Fruit fly (Drosophila melanogaster) whole organism, pupa: ENCODE data around the gene mRpS33.
A peak's percentile ranks its signal among the peaks of the same experiment; 100 is the strongest.

Source experiments
- CG10348 ChIP-seq: fragments of 200-800 bp; sonication (Bioruptor generic); IDR thresholded peaks from 2 replicates; pipeline ENCODE4 v1.3.6; 2022; ENCODE audit warnings: missing biosample characterization, missing genetic modification characterization
- CG12605 ChIP-seq: fragments of 200-800 bp; sonication (Bioruptor generic); IDR thresholded peaks from 2 replicates; pipeline ENCODE4 v1.3.6; 2022; ENCODE audit warnings: missing biosample characterization, missing genetic modification characterization
- CG13204 ChIP-seq: fragments of 200-800 bp; sonication (Bioruptor generic); optimal IDR thresholded peaks from 2 replicates; lab custom pipeline; 2018; ENCODE audit warnings: missing biosample characterization, mild to moderate bottlenecking, missing genetic modification characterization, moderate library complexity
- CG14655 ChIP-seq: fragments of 200-800 bp; sonication (Bioruptor generic); optimal IDR thresholded peaks from 3 replicates; lab custom pipeline; 2017; ENCODE audit warnings: mild to moderate bottlenecking, missing biosample characterization, missing genetic modification reagents, missing genetic modification characterization
- CG15710 ChIP-seq: fragments of 200-800 bp; sonication (Bioruptor generic); optimal IDR thresholded peaks from 2 replicates; lab custom pipeline; 2018; ENCODE audit warnings: missing biosample characterization, mild to moderate bottlenecking, missing genetic modification characterization, moderate library complexity
- CG17806 ChIP-seq: fragments of 200-800 bp; sonication (Bioruptor generic); optimal IDR thresholded peaks from 2 replicates; lab custom pipeline; 2018; ENCODE audit warnings: missing biosample characterization, mild to moderate bottlenecking, missing genetic modification characterization, moderate library complexity
- CG32121 ChIP-seq: fragments of 200-800 bp; sonication (Bioruptor generic); IDR thresholded peaks from 2 replicates; pipeline ENCODE4 v1.3.6; 2022; ENCODE audit warnings: missing biosample characterization, missing genetic modification characterization
- CG34367 ChIP-seq: fragments of 200-800 bp; sonication (Bioruptor generic); optimal IDR thresholded peaks from 2 replicates; lab custom pipeline; 2018; ENCODE audit warnings: missing biosample characterization, mild to moderate bottlenecking, missing genetic modification characterization
- CG4496 ChIP-seq: fragments of 200-800 bp; sonication (Bioruptor generic); IDR thresholded peaks from 3 replicates; pipeline ENCODE4 v1.3.6; 2022; ENCODE audit warnings: missing biosample characterization, missing genetic modification characterization
- CG8159 ChIP-seq: fragments of 200-800 bp; sonication (Bioruptor generic); optimal IDR thresholded peaks from 3 replicates; lab custom pipeline; 2018; ENCODE audit warnings: missing biosample characterization, mild to moderate bottlenecking, missing genetic modification characterization, moderate library complexity
- CG8301 ChIP-seq: fragments of 200-800 bp; sonication (Bioruptor generic); optimal IDR thresholded peaks from 2 replicates; lab custom pipeline; 2018; ENCODE audit warnings: missing biosample characterization, mild to moderate bottlenecking, missing genetic modification characterization
- CG9948 ChIP-seq: fragments of 200-800 bp; sonication (Bioruptor generic); optimal IDR thresholded peaks from 2 replicates; lab custom pipeline; 2018; ENCODE audit warnings: missing biosample characterization, mild to moderate bottlenecking, missing genetic modification characterization, moderate library complexity
- D1 ChIP-seq: fragments of 200-800 bp; sonication (Bioruptor generic); optimal IDR thresholded peaks from 2 replicates; lab custom pipeline; 2018; ENCODE audit warnings: missing biosample characterization, mild to moderate bottlenecking, missing genetic modification characterization, moderate library complexity
- EcR ChIP-seq: fragments of 200-800 bp; sonication (Bioruptor generic); optimal IDR thresholded peaks from 3 replicates; lab custom pipeline; 2019; ENCODE audit warnings: missing biosample characterization, missing genetic modification characterization, mild to moderate bottlenecking, moderate library complexity, missing genetic modification reagents
- Ets98B ChIP-seq: fragments of 200-800 bp; sonication (Bioruptor generic); IDR thresholded peaks from 2 replicates; pipeline ENCODE4 v1.3.6; 2022; ENCODE audit warnings: missing biosample characterization, missing genetic modification characterization
- Pif1A ChIP-seq: fragments of 200-800 bp; sonication (Bioruptor generic); optimal IDR thresholded peaks from 3 replicates; lab custom pipeline; 2016; ENCODE audit warnings: missing biosample characterization, missing genetic modification characterization
- Pif1B ChIP-seq: fragments of 200-800 bp; sonication (Bioruptor generic); optimal IDR thresholded peaks from 3 replicates; lab custom pipeline; 2016; ENCODE audit warnings: missing biosample characterization, missing genetic modification characterization
- Snoo ChIP-seq: fragments of 200-800 bp; sonication (Bioruptor generic); optimal IDR thresholded peaks from 3 replicates; lab custom pipeline; 2017; ENCODE audit warnings: missing biosample characterization, mild to moderate bottlenecking, missing genetic modification characterization, inconsistent platforms
- fd96Ca ChIP-seq: fragments of 200-800 bp; sonication (Bioruptor generic); IDR thresholded peaks from 3 replicates; pipeline ENCODE4 v1.3.6; 2022; ENCODE audit warnings: missing biosample characterization, missing genetic modification characterization
- gl ChIP-seq: fragments of 200-800 bp; sonication (Bioruptor generic); optimal IDR thresholded peaks from 2 replicates; lab custom pipeline; 2018; ENCODE audit warnings: missing biosample characterization, mild to moderate bottlenecking, missing genetic modification characterization
- rn ChIP-seq: fragments of 200-800 bp; sonication (Bioruptor generic); IDR thresholded peaks from 2 replicates; pipeline ENCODE4 v1.3.6; 2022; ENCODE audit warnings: missing biosample characterization, missing genetic modification characterization

Gene mRpS33

dm6 chr3R:16454192-16454591, 17.8 kb upstream of the mRpS33 start, which contains the start of gene CG10405:
CG10405 (plus strand) TSS chr3R:16454492.
- TF ChIP-seq EcR, result no peak

DNA sequence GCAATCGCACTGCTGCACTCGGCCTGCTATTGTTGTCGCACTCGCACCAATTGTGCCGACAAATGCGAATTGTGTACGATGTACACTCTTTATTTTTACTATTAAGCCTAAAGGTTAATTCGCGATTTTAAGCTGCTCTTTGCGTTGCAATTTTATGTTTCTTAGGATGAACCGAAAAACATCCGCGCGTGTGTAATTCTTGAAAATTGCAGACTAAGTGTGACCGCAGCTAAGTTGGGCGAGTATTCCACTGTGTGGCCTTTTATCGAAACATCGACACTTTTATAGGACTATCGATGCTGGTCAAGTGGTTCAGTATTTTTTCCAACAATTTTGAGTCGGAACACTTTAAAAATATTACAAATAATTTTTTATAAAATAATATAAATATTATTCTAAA, 17.2 kb upstream of the mRpS33 start, which contains the start of gene Pak3:
Pak3 (minus strand) TSS at position 225 of the 400 bp plus-strand sequence.
- no peak for TF ChIP-seq Pif1A
- TF ChIP-seq CG4496 (GFP tag; lab: Robert Waterston, UW), result 0 out of 3 replicates have a peak, but pooled peaks have one; percentile 10
- no peak for TF ChIP-seq gl (tag; lab: Kevin White, UChicago)
- no peak for TF ChIP-seq CG15710 (tag; lab: Kevin White, UChicago)

DNA sequence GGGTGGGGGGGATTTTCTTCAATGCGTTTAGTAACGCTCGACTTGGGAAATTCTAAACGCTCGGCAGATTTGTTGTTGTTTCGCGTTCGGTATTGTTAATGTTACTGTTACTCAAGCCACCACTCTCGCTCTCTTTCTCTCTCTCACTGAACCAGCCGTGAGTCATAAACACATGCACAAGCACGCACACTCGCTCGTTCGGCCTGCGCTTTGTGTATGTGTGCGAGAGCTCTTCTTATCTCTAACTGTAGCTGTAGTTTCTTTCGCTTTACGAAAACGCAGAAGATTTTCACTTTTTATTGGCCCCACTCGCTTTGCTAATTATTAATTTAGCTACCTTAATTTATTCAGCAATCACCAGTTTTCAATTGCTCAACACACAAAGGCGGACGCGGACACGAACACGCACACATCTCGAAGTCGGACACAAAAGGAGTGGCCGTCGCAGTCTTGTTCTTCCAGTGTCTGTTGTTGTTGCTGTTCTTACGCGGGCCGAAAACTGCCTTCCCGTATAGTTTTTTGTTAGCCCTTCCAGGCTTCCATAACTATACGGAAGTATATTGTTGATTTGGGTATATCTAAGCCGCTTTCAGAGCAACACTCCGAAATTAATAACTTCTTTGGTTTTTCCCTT, 16.7 kb upstream of the mRpS33 start:
- TF ChIP-seq CG4496 (GFP tag; lab: Robert Waterston, UW) (peak; percentile 22; the same call in 1 of the 3 replicates), Pif1B (GFP tag; lab: Kevin White, UChicago) (no peak), EcR (peak; percentile 32)
- TF ChIP-seq, all 21 proteins: peak for 2

dm6 chr3R:16449187-16449973, 13.0 kb upstream of the mRpS33 start:
- peak; percentile 98 for TF ChIP-seq CG8301 (tag; lab: Kevin White, UChicago)
- TF ChIP-seq Snoo (tag; lab: Kevin White, UChicago), result peak; percentile 89
- peak; percentile 98 for TF ChIP-seq CG12605
- peak; percentile 98 for TF ChIP-seq CG32121 (GFP tag; lab: Robert Waterston, UW)
- peak; percentile 99 for TF ChIP-seq CG14655 (GFP tag; lab: Kevin White, UChicago)
- peak; percentile 99 for TF ChIP-seq CG9948 (tag; lab: Kevin White, UChicago)
- TF ChIP-seq rn (GFP tag; lab: Robert Waterston, UW), result peak; percentile 99
- TF ChIP-seq EcR, result peak; percentile 77
- TF ChIP-seq Pif1B (GFP tag; lab: Kevin White, UChicago), result peak; percentile 95
- peak; percentile 97 for TF ChIP-seq CG13204 (GFP tag; lab: Kevin White, UChicago)
- peak; percentile 99 for TF ChIP-seq Ets98B (GFP tag; lab: Robert Waterston, UW)
- TF ChIP-seq CG8159 (tag; lab: Kevin White, UChicago), result peak; percentile 99
- TF ChIP-seq CG15710 (tag; lab: Kevin White, UChicago), result peak; percentile 99
- peak; percentile 94 for TF ChIP-seq D1 (tag; lab: Kevin White, UChicago)
- TF ChIP-seq Pif1A, result peak; percentile 99
- peak; percentile 99 for TF ChIP-seq CG17806 (tag; lab: Kevin White, UChicago)
- peak; percentile 99 for TF ChIP-seq fd96Ca (GFP tag; lab: Robert Waterston, UW)
- peak; percentile 97 for TF ChIP-seq CG10348 (GFP tag; lab: Robert Waterston, UW)
- peak; percentile 99 for TF ChIP-seq CG4496 (GFP tag; lab: Robert Waterston, UW)
- TF ChIP-seq CG34367 (tag; lab: Kevin White, UChicago), result peak; percentile 99
- TF ChIP-seq gl (tag; lab: Kevin White, UChicago), result peak; percentile 95

DNA sequence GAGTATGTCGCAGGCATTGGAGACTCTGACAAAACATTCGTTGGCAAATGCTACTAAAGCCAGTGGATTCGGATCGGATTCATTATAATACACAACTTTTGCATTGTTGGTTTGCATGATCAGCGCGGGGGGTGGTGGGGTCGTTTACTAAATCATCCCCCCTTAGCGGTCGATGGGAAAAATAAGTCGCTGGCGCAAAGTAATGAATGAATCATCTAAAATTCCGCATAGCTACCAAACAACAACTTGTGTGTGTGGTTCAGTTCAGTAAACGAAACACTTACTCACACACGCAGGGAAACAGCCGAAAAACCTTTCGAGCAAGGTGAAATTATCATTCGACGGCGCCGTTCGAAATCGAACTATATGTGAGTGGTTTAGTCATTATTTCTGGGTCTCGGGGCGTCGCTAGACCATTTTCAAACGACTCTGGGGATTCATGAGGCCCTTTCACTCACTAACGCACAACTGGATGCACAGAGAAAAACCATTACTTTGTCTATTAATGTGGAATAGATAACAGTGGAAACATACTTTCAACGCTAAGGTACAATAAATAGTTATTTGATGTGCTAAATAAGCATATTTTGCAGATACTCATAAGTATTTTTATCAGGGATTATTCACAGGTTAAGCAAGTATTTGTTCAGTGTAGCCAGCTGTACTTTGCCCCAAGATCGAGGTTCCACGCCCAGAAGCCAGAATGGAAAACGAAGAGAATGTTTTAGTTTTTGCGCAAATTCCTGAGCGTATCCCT, 12.2 kb upstream of the mRpS33 start:
- TF ChIP-seq CG8159 (tag; lab: Kevin White, UChicago) (no peak), EcR (no peak), CG12605 (peak; percentile 87), Ets98B (GFP tag; lab: Robert Waterston, UW) (peak; percentile 82), CG4496 (GFP tag; lab: Robert Waterston, UW) (peak; percentile 95), fd96Ca (GFP tag; lab: Robert Waterston, UW) (peak; percentile 87), CG32121 (GFP tag; lab: Robert Waterston, UW) (peak; percentile 63), CG15710 (tag; lab: Kevin White, UChicago) (no peak), Snoo (tag; lab: Kevin White, UChicago) (no peak), D1 (tag; lab: Kevin White, UChicago) (no peak), rn (GFP tag; lab: Robert Waterston, UW) (peak; percentile 86), CG9948 (tag; lab: Kevin White, UChicago) (peak; percentile 84), CG13204 (GFP tag; lab: Kevin White, UChicago) (peak; percentile 44), Pif1B (GFP tag; lab: Kevin White, UChicago) (no peak), CG10348 (GFP tag; lab: Robert Waterston, UW) (peak; percentile 49; the same call in 1 of the 2 replicates), gl (tag; lab: Kevin White, UChicago) (peak; percentile 87), CG17806 (tag; lab: Kevin White, UChicago) (peak; percentile 76), CG14655 (GFP tag; lab: Kevin White, UChicago) (peak; percentile 89), CG8301 (tag; lab: Kevin White, UChicago) (peak; percentile 89), Pif1A (no peak), CG34367 (tag; lab: Kevin White, UChicago) (peak; percentile 86)
